Worm (Caenorhabditis elegans) whole organism, L1 larva: ENCODE data around the gene cyp-31A3.
A peak's percentile ranks its signal among the peaks of the same experiment; 100 is the strongest.

ENCODE experiments used
- C16A3.4 ChIP-seq: fragments of 150-350 bp; optimal IDR thresholded peaks from 2 replicates; lab custom pipeline; 2014; ENCODE audit warnings: missing biosample characterization, missing genetic modification characterization
- ama-1 ChIP-seq: fragments of 150-350 bp; optimal IDR thresholded peaks from 2 replicates; lab custom pipeline; 2014
- ceh-63 ChIP-seq: fragments of 200-800 bp; sonication (Bioruptor generic); optimal IDR thresholded peaks from 2 replicates; lab custom pipeline; 2018; ENCODE audit warnings: mild to moderate bottlenecking, missing genetic modification characterization, missing compliant biosample characterization
- ceh-8 ChIP-seq: fragments of 200-800 bp; sonication (Bioruptor generic); optimal IDR thresholded peaks from 2 replicates; lab custom pipeline; 2018; ENCODE audit warnings: mild to moderate bottlenecking, missing genetic modification characterization, moderate library complexity, missing compliant biosample characterization
- ceh-82 ChIP-seq, 3 experiments: fragments of 150-350 bp in 1 of 3; sonication (generic microtip) in 2 of 3; optimal IDR thresholded peaks; 2 replicates each; lab custom pipeline; 2014 to 2017; ENCODE audit warnings: missing biosample characterization in 3 of 3, missing genetic modification characterization in 3 of 3
- ceh-90 ChIP-seq: sonication (generic microtip); optimal IDR thresholded peaks from 2 replicates; lab custom pipeline; 2016; ENCODE audit warnings: missing genetic modification characterization, missing compliant biosample characterization
- dpl-1 ChIP-seq, 3 experiments: fragments of 150-350 bp in 2 of 3; sonication (generic microtip) in 1 of 3; optimal IDR thresholded peaks; 2 replicates each; lab custom pipeline; 2014 to 2017; ENCODE audit warnings: missing biosample characterization in 3 of 3, missing genetic modification characterization in 3 of 3, missing genetic modification reagents in 3 of 3
- dsc-1 ChIP-seq: sonication (generic microtip); optimal IDR thresholded peaks from 2 replicates; lab custom pipeline; 2016; ENCODE audit warnings: mild to moderate bottlenecking, missing genetic modification characterization, missing compliant biosample characterization
- efl-1 ChIP-seq, 4 experiments: fragments of 150-350 bp; optimal IDR thresholded peaks in 3 of 4; peaks in 1 of 4; 1 replicate in 1 of 4; 2 replicates in 3 of 4; lab custom pipeline; 2014; ENCODE audit warnings: missing biosample characterization in 2 of 4, missing genetic modification characterization in 2 of 4, missing genetic modification reagents in 2 of 4
- egl-13 ChIP-seq: sonication (generic microtip); optimal IDR thresholded peaks from 2 replicates; lab custom pipeline; 2016; ENCODE audit warnings: missing genotype, missing genetic modification reagents, missing genetic modification characterization, missing compliant biosample characterization
- elt-2 ChIP-seq: sonication (generic microtip); optimal IDR thresholded peaks from 2 replicates; lab custom pipeline; 2016; ENCODE audit warnings: missing genetic modification characterization, mild to moderate bottlenecking, inconsistent platforms, missing compliant biosample characterization, missing genetic modification reagents
- elt-3 ChIP-seq, 6 experiments: fragments of 150-350 bp in 1 of 6; sonication (generic microtip); optimal IDR thresholded peaks; 2 replicates each; lab custom pipeline; 2017 to 2018; ENCODE audit warnings: missing biosample characterization in 6 of 6, missing genetic modification characterization in 6 of 6, inconsistent platforms in 1 of 6
- fkh-10 ChIP-seq: sonication (generic microtip); optimal IDR thresholded peaks from 2 replicates; lab custom pipeline; 2017; ENCODE audit warnings: missing biosample characterization, missing genetic modification reagents, missing genetic modification characterization
- fkh-4 ChIP-seq: sonication (generic microtip); optimal IDR thresholded peaks from 2 replicates; lab custom pipeline; 2016; ENCODE audit warnings: missing compliant biosample characterization, missing genetic modification characterization, borderline replicate concordance
- fkh-8 ChIP-seq: sonication (generic microtip); optimal IDR thresholded peaks from 2 replicates; lab custom pipeline; 2016; ENCODE audit warnings: mild to moderate bottlenecking, missing genetic modification characterization, missing compliant biosample characterization
- grh-1 ChIP-seq: fragments of 200-800 bp; sonication (Bioruptor generic); IDR thresholded peaks from 2 replicates; pipeline ENCODE4 v1.3.6; 2022; ENCODE audit warnings: missing genetic modification reagents, missing genetic modification characterization, missing compliant biosample characterization
- hpl-2 ChIP-seq: fragments of 150-350 bp; optimal IDR thresholded peaks from 2 replicates; lab custom pipeline; 2014; ENCODE audit warnings: missing biosample characterization, missing genetic modification reagents, missing genetic modification characterization
- isw-1 ChIP-seq: fragments of 200-800 bp; sonication (Bioruptor generic); IDR thresholded peaks from 2 replicates; pipeline ENCODE4 v1.3.6; 2022; ENCODE audit warnings: missing genetic modification characterization, missing compliant biosample characterization
- jun-1 ChIP-seq: fragments of 150-350 bp; optimal IDR thresholded peaks from 2 replicates; lab custom pipeline; 2014; ENCODE audit warnings: missing biosample characterization, missing genetic modification reagents, missing genetic modification characterization
- lin-13 ChIP-seq: fragments of 150-350 bp; optimal IDR thresholded peaks from 2 replicates; lab custom pipeline; 2014; ENCODE audit warnings: missing biosample characterization, missing genetic modification reagents, missing genetic modification characterization
- lin-14 ChIP-seq: fragments of 200-800 bp; sonication (Bioruptor generic); optimal IDR thresholded peaks from 2 replicates; lab custom pipeline; 2018; ENCODE audit warnings: mild to moderate bottlenecking, missing genetic modification characterization, moderate library complexity, missing compliant biosample characterization
- lin-35 ChIP-seq, 2 experiments: fragments of 150-350 bp; optimal IDR thresholded peaks; 2 replicates each; lab custom pipeline; 2014; ENCODE audit warnings: missing biosample characterization in 2 of 2, missing genetic modification characterization in 2 of 2, missing genetic modification reagents in 2 of 2
- lsy-2 ChIP-seq, 2 experiments: fragments of 150-350 bp; optimal IDR thresholded peaks; 2 replicates each; lab custom pipeline; 2014; ENCODE audit warnings: missing biosample characterization in 2 of 2, missing genetic modification characterization in 2 of 2
- mdl-1 ChIP-seq, 2 experiments: fragments of 150-350 bp; optimal IDR thresholded peaks; 2 replicates each; lab custom pipeline; 2014 to 2017; ENCODE audit warnings: missing biosample characterization in 2 of 2, missing genetic modification characterization in 2 of 2, inconsistent platforms in 1 of 2
- mep-1 ChIP-seq: fragments of 150-350 bp; optimal IDR thresholded peaks from 2 replicates; lab custom pipeline; 2014; ENCODE audit warnings: missing biosample characterization, missing genetic modification characterization
- nhr-12 ChIP-seq: sonication (generic microtip); optimal IDR thresholded peaks from 2 replicates; lab custom pipeline; 2017; ENCODE audit warnings: missing biosample characterization, missing genetic modification characterization
- nhr-19 ChIP-seq: fragments of 200-800 bp; sonication (Bioruptor generic); conservative IDR thresholded peaks from 2 replicates; pipeline ENCODE4 v1.3.6; 2022; ENCODE audit warnings: missing genetic modification characterization, missing compliant biosample characterization
- nhr-20 ChIP-seq: sonication (generic microtip); optimal IDR thresholded peaks from 2 replicates; lab custom pipeline; 2016; ENCODE audit warnings: mild to moderate bottlenecking, missing genetic modification characterization, missing compliant biosample characterization
- nhr-237 ChIP-seq: fragments of 150-350 bp; optimal IDR thresholded peaks from 2 replicates; lab custom pipeline; 2014; ENCODE audit warnings: missing biosample characterization, missing genetic modification characterization
- nhr-47 ChIP-seq: sonication (generic microtip); optimal IDR thresholded peaks from 2 replicates; lab custom pipeline; 2016; ENCODE audit warnings: mild to moderate bottlenecking, missing genetic modification characterization, moderate library complexity, missing compliant biosample characterization
- nhr-71 ChIP-seq: sonication (generic microtip); optimal IDR thresholded peaks from 2 replicates; lab custom pipeline; 2016; ENCODE audit warnings: mild to moderate bottlenecking, missing genetic modification characterization, moderate library complexity, missing compliant biosample characterization
- nhr-77 ChIP-seq: fragments of 150-350 bp; optimal IDR thresholded peaks from 2 replicates; lab custom pipeline; 2014; ENCODE audit warnings: missing biosample characterization, missing genetic modification characterization
- nhr-85 ChIP-seq: sonication (generic microtip); peaks from one replicate; lab custom pipeline; 2016; ENCODE audit warnings: missing genetic modification characterization, inconsistent platforms, missing compliant biosample characterization
- nhr-90 ChIP-seq: sonication (generic microtip); optimal IDR thresholded peaks from 2 replicates; lab custom pipeline; 2016; ENCODE audit warnings: mild to moderate bottlenecking, missing genetic modification characterization, missing compliant biosample characterization; ENCODE audit not compliant: poor library complexity
- rnt-1 ChIP-seq: sonication (generic microtip); optimal IDR thresholded peaks from 2 replicates; lab custom pipeline; 2016; ENCODE audit warnings: mild to moderate bottlenecking, missing genetic modification characterization, moderate library complexity, missing compliant biosample characterization
- skn-1 ChIP-seq: fragments of 150-350 bp; optimal IDR thresholded peaks from 2 replicates; lab custom pipeline; 2014; ENCODE audit warnings: missing biosample characterization, missing genetic modification characterization
- snpc-4 ChIP-seq: fragments of 150-350 bp; optimal IDR thresholded peaks from 2 replicates; lab custom pipeline; 2014; ENCODE audit warnings: missing biosample characterization, missing genetic modification characterization
- snu-23 ChIP-seq: sonication (generic microtip); optimal IDR thresholded peaks from 2 replicates; lab custom pipeline; 2016; ENCODE audit warnings: missing genetic modification characterization, missing compliant biosample characterization
- swsn-7 ChIP-seq: sonication (generic microtip); optimal IDR thresholded peaks from 2 replicates; lab custom pipeline; 2016; ENCODE audit warnings: missing genetic modification characterization, missing compliant biosample characterization
- tbx-2 ChIP-seq: sonication (generic microtip); optimal IDR thresholded peaks from 2 replicates; lab custom pipeline; 2016; ENCODE audit warnings: missing genetic modification characterization, missing compliant biosample characterization
- tlp-1 ChIP-seq: fragments of 150-350 bp; optimal IDR thresholded peaks from 2 replicates; lab custom pipeline; 2014; ENCODE audit warnings: missing biosample characterization, missing genetic modification characterization
- unc-130 ChIP-seq: fragments of 150-350 bp; optimal IDR thresholded peaks from 2 replicates; lab custom pipeline; 2017; ENCODE audit warnings: missing biosample characterization, missing genetic modification characterization, inconsistent platforms
- xbp-1 ChIP-seq: sonication (generic microtip); optimal IDR thresholded peaks from 2 replicates; lab custom pipeline; 2016; ENCODE audit warnings: missing genetic modification characterization, missing compliant biosample characterization
- zip-4 ChIP-seq: fragments of 200-800 bp; sonication (Bioruptor generic); optimal IDR thresholded peaks from 2 replicates; lab custom pipeline; 2018; ENCODE audit warnings: mild to moderate bottlenecking, missing genetic modification characterization, moderate library complexity, missing compliant biosample characterization
- ztf-11 ChIP-seq, 2 experiments: sonication (generic microtip); optimal IDR thresholded peaks; 2 replicates each; lab custom pipeline; 2016 to 2017; ENCODE audit warnings: missing genetic modification characterization in 2 of 2, missing biosample characterization in 1 of 2, missing compliant biosample characterization in 1 of 2
- ztf-4 ChIP-seq: fragments of 150-350 bp; optimal IDR thresholded peaks from 2 replicates; lab custom pipeline; 2014; ENCODE audit warnings: missing biosample characterization, missing genetic modification characterization

cyp-31A3 gene

ce11 chrIV:4747553-4747952 is 13.3 kb upstream of the cyp-31A3 start, which contains the start of gene tctn-1:
Gene tctn-1 (minus strand): TSS chrIV:4747832.
- TF ChIP-seq unc-130 (tag; lab: Kevin White, UChicago) (peak; percentile 22), lsy-2 (tag; optimal IDR thresholded peaks at IDR 0.05; lab: Kevin White, UChicago) (peak; percentile 43 to 51), ztf-11 (tag; optimal IDR thresholded peaks at IDR 0.05; lab: Kevin White, UChicago) (no peak), fkh-10 (GFP tag; lab: Kevin White, UChicago) (no peak), nhr-71 (peak; percentile 50), efl-1 (optimal IDR thresholded peaks at IDR 0.05; lab: Kevin White, UChicago) (no peak), efl-1 (GFP tag; optimal IDR thresholded peaks at IDR 0.05 in 1 of 2; lab: Kevin White, UChicago) (peak in 1 of 2 experiments; percentile 35), elt-2 (no peak), nhr-90 (no peak), swsn-7 (tag; lab: Kevin White, UChicago) (peak; percentile 2), isw-1 (GFP tag; lab: Robert Waterston, UW) (no peak), lin-13 (GFP tag; lab: Kevin White, UChicago) (no peak), nhr-85 (tag; lab: Kevin White, UChicago) (peak; percentile 55), rnt-1 (peak; percentile 63), nhr-12 (tag; lab: Kevin White, UChicago) (no peak), nhr-20 (tag; lab: Kevin White, UChicago) (peak; percentile 20)

- TF ChIP-seq hpl-2 (GFP tag; lab: Kevin White, UChicago) (peak; percentile 26), tbx-2 (peak; percentile 58), lsy-2 (tag; optimal IDR thresholded peaks at IDR 0.05; lab: Kevin White, UChicago) (peak; percentile 80 to 91), lin-35 (GFP tag; optimal IDR thresholded peaks at IDR 0.05; lab: Kevin White, UChicago) (peak; percentile 33 to 55), fkh-4 (tag; lab: Kevin White, UChicago) (no peak), ceh-82 (tag; optimal IDR thresholded peaks at IDR 0.05; lab: Kevin White, UChicago) (peak in 1 of 3 experiments; percentile 48), ztf-11 (tag; optimal IDR thresholded peaks at IDR 0.05; lab: Kevin White, UChicago) (no peak), nhr-85 (tag; lab: Kevin White, UChicago) (peak; percentile 68), skn-1 (tag; lab: Kevin White, UChicago) (peak; percentile 29), nhr-77 (tag; lab: Kevin White, UChicago) (peak; percentile 5), ztf-4 (peak; percentile 22), mep-1 (tag; lab: Kevin White, UChicago) (peak; percentile 55), snpc-4 (peak; percentile 45), fkh-8 (tag; lab: Kevin White, UChicago) (peak; percentile 71), mdl-1 (tag; optimal IDR thresholded peaks at IDR 0.05; lab: Kevin White, UChicago) (peak in 1 of 2 experiments; percentile 37), lin-14 (peak; percentile 83), egl-13 (tag; lab: Kevin White, UChicago) (peak; percentile 6), nhr-90 (peak; percentile 37), dsc-1 (tag; lab: Kevin White, UChicago) (peak; percentile 21), elt-2 (peak; percentile 28), nhr-47 (tag; lab: Kevin White, UChicago) (peak; percentile 38), ceh-8 (GFP tag; lab: Kevin White, UChicago) (no peak), zip-4 (no peak), ceh-90 (tag; lab: Kevin White, UChicago) (no peak), tlp-1 (tag; lab: Kevin White, UChicago) (no peak), jun-1 (tag; lab: Kevin White, UChicago) (no peak), efl-1 (optimal IDR thresholded peaks at IDR 0.05; lab: Kevin White, UChicago) (peak; percentile 28 to 49), efl-1 (GFP tag; optimal IDR thresholded peaks at IDR 0.05 in 1 of 2; lab: Kevin White, UChicago) (peak; percentile 17 to 86), C16A3.4 (tag; lab: Kevin White, UChicago) (peak; percentile 58), snu-23 (GFP tag; lab: Kevin White, UChicago) (peak; percentile 70), rnt-1 (peak; percentile 59), ama-1 (lab: Kevin White, UChicago) (no peak), ceh-63 (GFP tag; lab: Kevin White, UChicago) (no peak), xbp-1 (peak; percentile 34), grh-1 (GFP tag; lab: Robert Waterston, UW) (no peak), nhr-19 (peak; percentile 71), swsn-7 (tag; lab: Kevin White, UChicago) (peak; percentile 59), isw-1 (GFP tag; lab: Robert Waterston, UW) (peak; percentile 38; the same call in 1 of the 2 replicates), nhr-237 (tag; lab: Kevin White, UChicago) (peak; percentile 34), nhr-71 (peak; percentile 71), elt-3 (tag; optimal IDR thresholded peaks at IDR 0.05; lab: Kevin White, UChicago) (peak in 2 of 6 experiments; percentile 12 to 38), lin-13 (GFP tag; lab: Kevin White, UChicago) (peak; percentile 36), dpl-1 (GFP tag; optimal IDR thresholded peaks at IDR 0.05; lab: Kevin White, UChicago) (peak in 2 of 3 experiments; percentile 34)
Observed at ce11 chrIV:4748408-4749105, 12.3 kb upstream of the cyp-31A3 start, which contains the start of gene cyc-2.1. Gene cyc-2.1 (minus strand): TSS chrIV:4749012.
